Fruit fly (Drosophila melanogaster): ENCODE measurements around the gene Sys1.

Gene Sys1

DNA sequence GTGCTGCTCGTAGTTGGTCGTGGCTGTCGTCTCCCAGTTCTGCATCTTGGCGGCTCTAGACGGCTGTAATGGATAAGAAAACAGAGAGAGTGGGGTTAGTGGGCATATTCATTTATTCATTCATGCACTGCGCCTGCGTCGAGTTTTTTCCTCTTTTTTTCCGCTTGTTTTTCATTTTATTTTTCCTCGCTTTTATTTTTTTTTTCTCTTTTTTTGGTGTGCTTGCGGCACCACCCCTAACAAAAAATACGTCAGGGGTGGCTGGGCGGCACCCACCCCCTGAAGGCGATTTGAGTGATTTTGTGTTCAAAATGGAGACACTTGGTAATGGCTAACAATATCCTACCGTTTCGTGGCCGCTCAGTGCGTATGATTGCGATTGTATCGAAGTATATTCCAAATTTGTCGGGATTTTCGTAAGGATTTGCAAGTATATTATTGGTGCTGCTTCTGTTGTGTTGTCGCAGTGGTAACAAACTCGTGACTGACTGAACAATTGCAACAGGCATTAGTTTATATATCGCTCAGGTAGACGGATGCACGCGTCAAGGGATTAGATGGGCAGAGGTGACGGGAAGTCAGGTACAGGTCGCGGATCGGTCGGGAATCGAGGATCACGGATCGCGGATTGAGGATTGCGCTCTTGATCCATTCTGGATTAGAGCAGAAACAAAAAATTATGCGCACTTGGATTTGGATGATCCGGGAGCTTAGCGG, 41.6 kb downstream of the Sys1 start:
- TF ChIP-seq pan (optimal IDR thresholded peaks at IDR 0.05), result no peak
- TF ChIP-seq Sp1 (GFP tag; optimal IDR thresholded peaks at IDR 0.05), result peak; percentile 79
- TF ChIP-seq br (GFP tag; optimal IDR thresholded peaks at IDR 0.05), result no peak
- TF ChIP-seq Rel (GFP tag; optimal IDR thresholded peaks at IDR 0.05), result no peak
- TF ChIP-seq Rel (tag; optimal IDR thresholded peaks at IDR 0.05), result no peak
- TF ChIP-seq tai (GFP tag; optimal IDR thresholded peaks at IDR 0.05), result no peak
- TF ChIP-seq brk (GFP tag; optimal IDR thresholded peaks at IDR 0.05), result no peak
- no peak for TF ChIP-seq sv (GFP tag; optimal IDR thresholded peaks at IDR 0.05)
- TF ChIP-seq psq (GFP tag; optimal IDR thresholded peaks at IDR 0.05), result no peak
- TF ChIP-seq CrebA (GFP tag; optimal IDR thresholded peaks at IDR 0.05; ENCODE audit: borderline replicate concordance), result peak; percentile 39
- no peak for TF ChIP-seq fru (GFP tag; optimal IDR thresholded peaks at IDR 0.05)

DNA sequence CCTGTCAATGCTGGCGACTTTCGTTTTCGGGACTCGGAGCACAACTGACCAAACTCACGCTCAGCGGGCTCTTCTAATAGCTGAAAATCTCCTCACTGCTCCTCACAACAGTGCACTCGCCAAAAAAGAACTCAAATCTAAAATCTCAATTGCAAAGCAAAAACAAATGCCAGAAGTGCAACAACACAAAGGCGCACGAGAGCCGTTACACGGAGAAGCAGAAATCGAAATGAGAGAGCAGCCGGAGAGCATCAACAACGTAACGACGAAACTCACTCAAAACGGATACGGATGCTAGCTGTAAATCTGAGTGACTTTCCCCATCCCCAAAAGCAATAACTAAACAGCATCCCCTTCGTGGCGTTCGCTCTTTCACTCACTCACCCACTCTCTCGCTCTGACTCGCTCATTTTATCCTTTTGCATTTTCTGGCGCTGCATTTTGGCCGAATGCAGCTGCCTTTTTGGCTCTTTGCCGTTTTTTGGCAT, 45.2 kb downstream of the Sys1 start, which contains the start of gene hb:
Gene hb, minus strand, starts transcription at position 51 of the 488 bp plus-strand sequence.
- TF ChIP-seq CrebA (GFP tag; optimal IDR thresholded peaks at IDR 0.05; ENCODE audit: borderline replicate concordance) (no peak), Jra (GFP tag; optimal IDR thresholded peaks at IDR 0.05) (no peak), Dif (GFP tag; optimal IDR thresholded peaks at IDR 0.05; ENCODE audit: partially characterized antibody) (no peak), usp (GFP tag; optimal IDR thresholded peaks at IDR 0.05) (no peak), ey (GFP tag; optimal IDR thresholded peaks at IDR 0.05) (no peak), h (GFP tag; optimal IDR thresholded peaks at IDR 0.05) (no peak), Myc (optimal IDR thresholded peaks at IDR 0.05) (no peak), HLH106 (tag; optimal IDR thresholded peaks at IDR 0.05) (no peak), Abd-B (GFP tag; optimal IDR thresholded peaks at IDR 0.05) (no peak), sage (GFP tag; optimal IDR thresholded peaks at IDR 0.05) (no peak), lola (GFP tag; optimal IDR thresholded peaks at IDR 0.05) (no peak), rgr (GFP tag; optimal IDR thresholded peaks at IDR 0.05) (no peak), sv (GFP tag; optimal IDR thresholded peaks at IDR 0.05) (no peak)

DNA sequence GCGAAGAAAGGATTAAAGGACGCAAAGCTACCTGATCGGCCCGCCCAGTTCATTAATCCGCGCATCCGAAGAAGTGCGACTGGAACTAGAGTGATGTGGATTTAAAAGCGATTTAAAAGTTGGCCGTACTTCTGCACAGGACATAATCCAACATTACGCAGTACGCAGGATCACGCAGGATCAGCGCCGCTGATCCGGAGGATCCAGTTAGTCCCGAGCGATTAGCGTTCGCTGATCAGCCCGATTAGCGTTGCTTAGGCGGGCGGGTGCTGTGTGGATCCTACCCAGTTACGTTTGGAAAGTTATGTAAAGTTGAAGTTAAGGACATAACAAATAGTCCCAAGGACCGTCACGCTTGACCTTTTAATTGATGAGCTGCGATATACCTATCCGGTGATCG, 46.6 kb downstream of the Sys1 start:
- TF ChIP-seq Jra (GFP tag; optimal IDR thresholded peaks at IDR 0.05) (no peak), lola (GFP tag; optimal IDR thresholded peaks at IDR 0.05) (no peak), CrebA (GFP tag; optimal IDR thresholded peaks at IDR 0.05; ENCODE audit: borderline replicate concordance) (no peak), ey (GFP tag; optimal IDR thresholded peaks at IDR 0.05) (no peak), HLH106 (tag; optimal IDR thresholded peaks at IDR 0.05) (no peak), GATAd (GFP tag; optimal IDR thresholded peaks at IDR 0.05) (no peak), Myc (optimal IDR thresholded peaks at IDR 0.05) (no peak), jim (GFP tag; optimal IDR thresholded peaks at IDR 0.05) (no peak), N (GFP tag; optimal IDR thresholded peaks at IDR 0.05) (no peak), pan (optimal IDR thresholded peaks at IDR 0.05) (no peak), Dfd (GFP tag; optimal IDR thresholded peaks at IDR 0.05) (no peak)

DNA sequence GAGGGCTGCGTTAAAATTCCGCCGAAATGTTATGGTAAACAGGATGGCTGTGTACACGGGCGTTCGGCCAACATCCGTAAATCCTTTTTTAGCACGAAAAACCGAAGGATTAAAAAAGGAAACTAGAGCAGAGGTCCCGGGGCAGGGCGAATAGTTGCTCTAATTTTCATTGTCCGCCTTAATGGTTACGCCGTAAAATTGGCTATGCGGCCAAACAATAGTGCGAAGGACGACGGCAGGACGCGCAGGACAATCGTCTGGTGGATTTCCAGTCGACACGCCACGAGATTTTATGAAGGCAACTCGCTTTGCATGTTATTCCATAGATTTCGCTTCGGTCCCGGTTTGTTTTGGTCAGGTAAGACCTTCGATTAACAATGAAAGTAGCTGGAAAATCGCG, 48.0 kb downstream of the Sys1 start:
- TF ChIP-seq Mio (GFP tag; optimal IDR thresholded peaks at IDR 0.05) (no peak), CrebA (GFP tag; optimal IDR thresholded peaks at IDR 0.05; ENCODE audit: borderline replicate concordance) (no peak), ey (GFP tag; optimal IDR thresholded peaks at IDR 0.05) (no peak), h (GFP tag; optimal IDR thresholded peaks at IDR 0.05) (no peak), jim (GFP tag; optimal IDR thresholded peaks at IDR 0.05) (no peak), Dif (GFP tag; optimal IDR thresholded peaks at IDR 0.05; ENCODE audit: partially characterized antibody) (no peak), Sp1 (GFP tag; optimal IDR thresholded peaks at IDR 0.05) (no peak), tai (GFP tag; optimal IDR thresholded peaks at IDR 0.05) (no peak), Hr83 (GFP tag; optimal IDR thresholded peaks at IDR 0.05; ENCODE audit: poor library complexity, severe bottlenecking) (no peak), dsf (GFP tag; optimal IDR thresholded peaks at IDR 0.05; ENCODE audit: borderline replicate concordance) (no peak), dmrt93B (GFP tag; optimal IDR thresholded peaks at IDR 0.05) (no peak), pan (optimal IDR thresholded peaks at IDR 0.05) (no peak), Vsx2 (GFP tag; optimal IDR thresholded peaks at IDR 0.05; ENCODE audit: partially characterized antibody) (no peak), Hnf4 (GFP tag; optimal IDR thresholded peaks at IDR 0.05) (no peak), N (GFP tag; optimal IDR thresholded peaks at IDR 0.05) (no peak), Abd-B (GFP tag; optimal IDR thresholded peaks at IDR 0.05) (no peak)
